Fruit fly (Drosophila melanogaster) whole organism, prepupa: ENCODE data around the gene Cyp318a1.

ENCODE experiments used
- Blimp-1 ChIP-seq: fragments of 200-800 bp; sonication (Bioruptor generic); optimal IDR thresholded peaks from 3 replicates; lab custom pipeline; 2017; ENCODE audit warnings: missing biosample characterization, missing genetic modification characterization, mild to moderate bottlenecking, moderate library complexity, missing genetic modification reagents
- CG10631 ChIP-seq: fragments of 200-800 bp; sonication (Bioruptor generic); optimal IDR thresholded peaks from 2 replicates; lab custom pipeline; 2016; ENCODE audit warnings: missing biosample characterization, missing genetic modification characterization
- CG10669 ChIP-seq: fragments of 200-800 bp; sonication (Bioruptor generic); optimal IDR thresholded peaks from 3 replicates; lab custom pipeline; 2018; ENCODE audit warnings: missing biosample characterization, mild to moderate bottlenecking, missing genetic modification characterization, moderate library complexity
- CG1621 ChIP-seq: fragments of 200-800 bp; sonication (Bioruptor generic); optimal IDR thresholded peaks from 3 replicates; lab custom pipeline; 2018; ENCODE audit warnings: missing biosample characterization, mild to moderate bottlenecking, missing genetic modification characterization
- CG16779 ChIP-seq: fragments of 200-800 bp; sonication (Bioruptor generic); optimal IDR thresholded peaks from 3 replicates; lab custom pipeline; 2017; ENCODE audit warnings: missing biosample characterization, mild to moderate bottlenecking, missing genetic modification characterization
- CG3032 ChIP-seq: fragments of 200-800 bp; optimal IDR thresholded peaks from 2 replicates; lab custom pipeline; 2019; ENCODE audit warnings: missing biosample characterization, mild to moderate bottlenecking, missing genetic modification characterization, moderate library complexity
- CG31627 ChIP-seq: fragments of 200-800 bp; sonication (Bioruptor generic); optimal IDR thresholded peaks from 3 replicates; lab custom pipeline; 2016; ENCODE audit warnings: missing biosample characterization, missing genetic modification characterization
- CG32006 ChIP-seq: fragments of 200-800 bp; sonication (Bioruptor generic); optimal IDR thresholded peaks from 3 replicates; lab custom pipeline; 2017; ENCODE audit warnings: missing biosample characterization, mild to moderate bottlenecking, missing genetic modification characterization
- CG3919 ChIP-seq: fragments of 200-800 bp; sonication (Bioruptor generic); optimal IDR thresholded peaks from 3 replicates; lab custom pipeline; 2016; ENCODE audit warnings: missing biosample characterization, missing genetic modification characterization
- CG4318 ChIP-seq: fragments of 200-800 bp; sonication (Bioruptor generic); optimal IDR thresholded peaks from 3 replicates; lab custom pipeline; 2017; ENCODE audit warnings: missing biosample characterization, mild to moderate bottlenecking, missing genetic modification characterization
- CG6276 ChIP-seq: fragments of 200-800 bp; sonication (Bioruptor generic); optimal IDR thresholded peaks from 2 replicates; lab custom pipeline; 2017; ENCODE audit warnings: missing biosample characterization, mild to moderate bottlenecking, missing genetic modification characterization
- CG6808 ChIP-seq: fragments of 200-800 bp; sonication (Bioruptor generic); optimal IDR thresholded peaks from 3 replicates; lab custom pipeline; 2017; ENCODE audit warnings: missing biosample characterization, missing genetic modification characterization, mild to moderate bottlenecking, moderate library complexity, missing genetic modification reagents
- CG6854 ChIP-seq: fragments of 200-800 bp; sonication (Bioruptor generic); optimal IDR thresholded peaks from 2 replicates; lab custom pipeline; 2017; ENCODE audit warnings: missing biosample characterization, mild to moderate bottlenecking, missing genetic modification characterization
- CG7368 ChIP-seq: fragments of 200-800 bp; sonication (Bioruptor generic); optimal IDR thresholded peaks from 3 replicates; lab custom pipeline; 2016; ENCODE audit warnings: missing biosample characterization, missing genetic modification characterization
- CG8119 ChIP-seq: fragments of 200-800 bp; sonication (Bioruptor generic); IDR thresholded peaks from 3 replicates; pipeline ENCODE4 v1.3.6; 2022; ENCODE audit warnings: missing biosample characterization, missing genetic modification characterization
- CG8319 ChIP-seq: fragments of 200-800 bp; sonication (Bioruptor generic); optimal IDR thresholded peaks from 3 replicates; lab custom pipeline; 2016; ENCODE audit warnings: missing biosample characterization, missing genetic modification characterization
- CG9139 ChIP-seq: fragments of 200-800 bp; sonication (Bioruptor generic); optimal IDR thresholded peaks from 3 replicates; lab custom pipeline; 2017; ENCODE audit warnings: missing biosample characterization, mild to moderate bottlenecking, missing genetic modification characterization
- Eip75B ChIP-seq: fragments of 200-800 bp; sonication (Bioruptor generic); optimal IDR thresholded peaks from 3 replicates; lab custom pipeline; 2016; ENCODE audit warnings: missing biosample characterization, missing genetic modification characterization
- Eip78C ChIP-seq: fragments of 200-800 bp; sonication (Bioruptor generic); peaks from one replicate; lab custom pipeline; 2016; ENCODE audit warnings: missing biosample characterization, missing genetic modification characterization
- Eip93F ChIP-seq: fragments of 200-800 bp; sonication (Bioruptor generic); optimal IDR thresholded peaks from 2 replicates; lab custom pipeline; 2016; ENCODE audit warnings: missing biosample characterization, mild to moderate bottlenecking, missing genetic modification characterization
- Ets96B ChIP-seq: fragments of 200-800 bp; optimal IDR thresholded peaks from 2 replicates; lab custom pipeline; 2019; ENCODE audit warnings: missing biosample characterization, mild to moderate bottlenecking, missing genetic modification characterization, moderate library complexity
- Gug ChIP-seq: fragments of 200-800 bp; sonication (Bioruptor generic); IDR thresholded peaks from 2 replicates; pipeline ENCODE4 v1.3.6; 2022; ENCODE audit warnings: missing biosample characterization, missing genetic modification characterization
- Hr38 ChIP-seq: sonication (Bioruptor generic); optimal IDR thresholded peaks from 2 replicates; lab custom pipeline; 2016; ENCODE audit warnings: missing biosample characterization, missing genetic modification characterization
- Hr39 ChIP-seq: fragments of 200-800 bp; sonication (Bioruptor generic); optimal IDR thresholded peaks from 2 replicates; lab custom pipeline; 2016; ENCODE audit warnings: missing biosample characterization, missing genetic modification characterization
- Lpt ChIP-seq: fragments of 200-800 bp; sonication (Bioruptor generic); optimal IDR thresholded peaks from 3 replicates; lab custom pipeline; 2016; ENCODE audit warnings: missing biosample characterization, missing genetic modification characterization
- Met ChIP-seq: fragments of 200-800 bp; sonication (Bioruptor generic); optimal IDR thresholded peaks from 3 replicates; lab custom pipeline; 2016; ENCODE audit warnings: missing biosample characterization, missing genetic modification characterization
- OdsH ChIP-seq: fragments of 200-800 bp; sonication (Bioruptor generic); optimal IDR thresholded peaks from 3 replicates; lab custom pipeline; 2016; ENCODE audit warnings: missing biosample characterization, missing genetic modification characterization
- achi ChIP-seq: fragments of 200-800 bp; sonication (Bioruptor generic); optimal IDR thresholded peaks from 3 replicates; lab custom pipeline; 2016; ENCODE audit warnings: missing biosample characterization, missing genetic modification characterization
- acj6 ChIP-seq: fragments of 200-800 bp; sonication (Bioruptor generic); optimal IDR thresholded peaks from 3 replicates; lab custom pipeline; 2016; ENCODE audit warnings: missing biosample characterization, missing genetic modification characterization
- cyc ChIP-seq: fragments of 200-800 bp; sonication (Bioruptor generic); optimal IDR thresholded peaks from 3 replicates; lab custom pipeline; 2016; ENCODE audit warnings: missing biosample characterization, missing genetic modification characterization
- eg ChIP-seq: fragments of 200-800 bp; sonication (Bioruptor generic); IDR thresholded peaks from 3 replicates; pipeline ENCODE4 v1.3.6; 2022; ENCODE audit warnings: missing biosample characterization, missing genetic modification characterization
- esn ChIP-seq: fragments of 200-800 bp; sonication (Bioruptor generic); optimal IDR thresholded peaks from 2 replicates; lab custom pipeline; 2016; ENCODE audit warnings: missing biosample characterization, mild to moderate bottlenecking, missing genetic modification characterization, moderate library complexity
- fd59A ChIP-seq: fragments of 200-800 bp; sonication (Bioruptor generic); optimal IDR thresholded peaks from 2 replicates; lab custom pipeline; 2017; ENCODE audit warnings: missing biosample characterization, mild to moderate bottlenecking, missing genetic modification characterization, missing genetic modification reagents
- fkh ChIP-seq: fragments of 200-800 bp; sonication (Bioruptor generic); optimal IDR thresholded peaks from 3 replicates; lab custom pipeline; 2017; ENCODE audit warnings: missing biosample characterization, mild to moderate bottlenecking, missing genetic modification characterization, moderate library complexity
- lz ChIP-seq: fragments of 200-800 bp; sonication (Bioruptor generic); optimal IDR thresholded peaks from 3 replicates; lab custom pipeline; 2016; ENCODE audit warnings: missing biosample characterization, missing genetic modification characterization
- net ChIP-seq: fragments of 200-800 bp; sonication (Bioruptor generic); optimal IDR thresholded peaks from 3 replicates; lab custom pipeline; 2016; ENCODE audit warnings: missing biosample characterization, missing genetic modification characterization
- pdm3 ChIP-seq: fragments of 200-800 bp; sonication (Bioruptor generic); optimal IDR thresholded peaks from 3 replicates; lab custom pipeline; 2016; ENCODE audit warnings: missing biosample characterization, missing genetic modification characterization
- salr ChIP-seq, 2 experiments: fragments of 200-800 bp; sonication (Bioruptor generic); optimal IDR thresholded peaks; 3 replicates each; lab custom pipeline; 2016 to 2018; ENCODE audit warnings: missing biosample characterization in 2 of 2, missing genetic modification characterization in 2 of 2, mild to moderate bottlenecking in 1 of 2
- spab ChIP-seq: fragments of 200-800 bp; sonication (Bioruptor generic); optimal IDR thresholded peaks from 2 replicates; lab custom pipeline; 2017; ENCODE audit warnings: missing biosample characterization, mild to moderate bottlenecking, missing genetic modification characterization, missing genetic modification reagents
- ss ChIP-seq, 2 experiments: fragments of 200-800 bp; sonication (Bioruptor generic); optimal IDR thresholded peaks; 2 replicates in 1 of 2; 3 replicates in 1 of 2; lab custom pipeline; 2017 to 2018; ENCODE audit warnings: mild to moderate bottlenecking in 2 of 2, missing biosample characterization in 2 of 2, missing genetic modification characterization in 2 of 2, moderate library complexity in 1 of 2
- svp ChIP-seq: fragments of 200-800 bp; sonication (Bioruptor generic); peaks from one replicate; lab custom pipeline; 2016; ENCODE audit warnings: missing biosample characterization, missing genetic modification characterization
- topi ChIP-seq: fragments of 200-800 bp; sonication (Bioruptor generic); optimal IDR thresholded peaks from 3 replicates; lab custom pipeline; 2016; ENCODE audit warnings: missing biosample characterization, missing genetic modification characterization
- vri ChIP-seq: fragments of 200-800 bp; sonication (Bioruptor generic); optimal IDR thresholded peaks from 3 replicates; lab custom pipeline; 2016; ENCODE audit warnings: missing biosample characterization, mild to moderate bottlenecking, missing genetic modification characterization

Gene Cyp318a1

dm6 chrX:12072718-12073117, 40.3 kb downstream of the Cyp318a1 start, which contains the start of gene moon:
moon (minus strand) TSS chrX:12072818.
- no peak for TF ChIP-seq Blimp-1 (GFP tag; lab: Kevin White, UChicago)
- no peak for TF ChIP-seq CG3919 (GFP tag; lab: Kevin White, UChicago)
- no peak for TF ChIP-seq CG10631 (GFP tag; lab: Kevin White, UChicago)
- no peak for TF ChIP-seq svp (GFP tag; lab: Kevin White, UChicago)
- TF ChIP-seq ss (GFP tag; optimal IDR thresholded peaks at IDR 0.05; lab: Kevin White, UChicago) = no peak
- TF ChIP-seq CG1621 = no peak

- no peak for TF ChIP-seq Gug (GFP tag; lab: Robert Waterston, UW)
- no peak for TF ChIP-seq spab (GFP tag; lab: Kevin White, UChicago)
- TF ChIP-seq Ets96B (tag; lab: Kevin White, UChicago) = peak; percentile 4
- TF ChIP-seq CG6808 (GFP tag; lab: Kevin White, UChicago) = no peak
- peak; percentile 32 for TF ChIP-seq svp (GFP tag; lab: Kevin White, UChicago)
- TF ChIP-seq Eip78C (GFP tag; lab: Kevin White, UChicago) = peak; percentile 39
- peak; percentile 10 for TF ChIP-seq CG10669 (GFP tag; lab: Kevin White, UChicago)
- TF ChIP-seq CG9139 (GFP tag; lab: Kevin White, UChicago) = no peak
- TF ChIP-seq, all 60 proteins: peak for 4
Measured at dm6 chrX:12073637-12074036, 41.2 kb downstream of the Cyp318a1 start.

DNA sequence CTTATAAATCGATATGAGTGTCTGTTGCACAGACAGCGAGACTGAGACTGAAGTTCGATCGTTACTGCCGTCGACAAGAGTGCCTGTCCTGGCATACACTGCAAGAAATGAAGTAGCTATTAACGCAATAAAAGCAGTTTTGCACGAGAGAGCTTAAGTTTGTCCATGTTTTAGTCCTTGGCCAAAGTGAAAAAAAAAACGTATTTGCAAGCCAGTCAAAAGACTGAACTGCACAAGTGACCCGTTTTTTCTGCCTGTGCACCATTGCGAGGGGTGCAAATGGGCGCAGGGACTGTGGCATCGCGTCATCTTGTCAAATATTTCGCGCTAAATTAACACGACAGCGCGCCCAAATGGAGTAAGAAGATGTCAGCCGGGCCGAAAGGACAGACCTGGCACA, 43.1 kb downstream of the Cyp318a1 start:
- TF ChIP-seq esn (peak; percentile 26), achi (GFP tag; lab: Kevin White, UChicago) (no peak), CG3032 (tag; lab: Kevin White, UChicago) (no peak), CG10631 (GFP tag; lab: Kevin White, UChicago) (peak; percentile 21), CG6854 (GFP tag; lab: Kevin White, UChicago) (no peak), CG32006 (no peak), topi (peak; percentile 12), CG10669 (GFP tag; lab: Kevin White, UChicago) (peak; percentile 30), ss (GFP tag; optimal IDR thresholded peaks at IDR 0.05; lab: Kevin White, UChicago) (peak in 1 of 2 experiments; percentile 10), CG1621 (peak; percentile 13), CG31627 (peak; percentile 36), Hr39 (GFP tag; lab: Kevin White, UChicago) (peak; percentile 21), cyc (GFP tag; lab: Kevin White, UChicago) (peak; percentile 22), svp (GFP tag; lab: Kevin White, UChicago) (peak; percentile 58), OdsH (no peak), pdm3 (GFP tag; lab: Kevin White, UChicago) (peak; percentile 32), Eip78C (GFP tag; lab: Kevin White, UChicago) (peak; percentile 48), CG6808 (GFP tag; lab: Kevin White, UChicago) (no peak), Hr38 (GFP tag; lab: Kevin White, UChicago) (no peak), eg (GFP tag; lab: Robert Waterston, UW) (peak; percentile 46; the same call in 1 of the 3 replicates), spab (GFP tag; lab: Kevin White, UChicago) (peak; percentile 10), Met (GFP tag; lab: Kevin White, UChicago) (peak; percentile 3), acj6 (GFP tag; lab: Kevin White, UChicago) (peak; percentile 5)
- TF ChIP-seq, all 60 proteins: peak for 16

- no peak for TF ChIP-seq CG9139 (GFP tag; lab: Kevin White, UChicago)
- TF ChIP-seq net (GFP tag; lab: Kevin White, UChicago) = no peak
- peak; percentile 48 for TF ChIP-seq Ets96B (tag; lab: Kevin White, UChicago)
- TF ChIP-seq Lpt (GFP tag; lab: Kevin White, UChicago) = no peak
- peak in 1 of 2 experiments; percentile 24 for TF ChIP-seq ss (GFP tag; optimal IDR thresholded peaks at IDR 0.05; lab: Kevin White, UChicago)
- no peak for TF ChIP-seq fd59A (GFP tag; lab: Kevin White, UChicago)
- TF ChIP-seq Eip93F (GFP tag; lab: Kevin White, UChicago) = no peak
- TF ChIP-seq CG6276 (GFP tag; lab: Kevin White, UChicago) = no peak
- TF ChIP-seq CG31627 = no peak
- TF ChIP-seq vri (GFP tag; lab: Kevin White, UChicago) = no peak
- no peak for TF ChIP-seq salr (GFP tag; optimal IDR thresholded peaks at IDR 0.05; lab: Kevin White, UChicago)
- no peak for TF ChIP-seq Eip75B
- TF ChIP-seq Eip78C (GFP tag; lab: Kevin White, UChicago) = peak; percentile 62
- no peak for TF ChIP-seq CG1621
- no peak for TF ChIP-seq fkh (GFP tag; lab: Kevin White, UChicago)
- no peak for TF ChIP-seq CG3919 (GFP tag; lab: Kevin White, UChicago)
- peak; percentile 19 for TF ChIP-seq CG3032 (tag; lab: Kevin White, UChicago)
- 0 out of 3 replicates have a peak, but pooled peaks have one; percentile 27 for TF ChIP-seq CG8119
- TF ChIP-seq CG16779 (tag; lab: Kevin White, UChicago) = no peak
- peak; percentile 5 for TF ChIP-seq CG10631 (GFP tag; lab: Kevin White, UChicago)
- TF ChIP-seq Hr39 (GFP tag; lab: Kevin White, UChicago) = no peak
- TF ChIP-seq CG7368 = no peak
- peak; percentile 13 for TF ChIP-seq achi (GFP tag; lab: Kevin White, UChicago)
- TF ChIP-seq Hr38 (GFP tag; lab: Kevin White, UChicago) = no peak
- no peak for TF ChIP-seq Met (GFP tag; lab: Kevin White, UChicago)
- TF ChIP-seq CG4318 (GFP tag; lab: Kevin White, UChicago) = no peak
- no peak for TF ChIP-seq CG8319 (GFP tag; lab: Kevin White, UChicago)
- no peak for TF ChIP-seq lz (GFP tag; lab: Kevin White, UChicago)
Measured at dm6 chrX:12076243-12076642, 43.8 kb downstream of the Cyp318a1 start.
